Worm (Caenorhabditis elegans): ENCODE results near the gene C04E6.8.

The C04E6.8 gene

DNA sequence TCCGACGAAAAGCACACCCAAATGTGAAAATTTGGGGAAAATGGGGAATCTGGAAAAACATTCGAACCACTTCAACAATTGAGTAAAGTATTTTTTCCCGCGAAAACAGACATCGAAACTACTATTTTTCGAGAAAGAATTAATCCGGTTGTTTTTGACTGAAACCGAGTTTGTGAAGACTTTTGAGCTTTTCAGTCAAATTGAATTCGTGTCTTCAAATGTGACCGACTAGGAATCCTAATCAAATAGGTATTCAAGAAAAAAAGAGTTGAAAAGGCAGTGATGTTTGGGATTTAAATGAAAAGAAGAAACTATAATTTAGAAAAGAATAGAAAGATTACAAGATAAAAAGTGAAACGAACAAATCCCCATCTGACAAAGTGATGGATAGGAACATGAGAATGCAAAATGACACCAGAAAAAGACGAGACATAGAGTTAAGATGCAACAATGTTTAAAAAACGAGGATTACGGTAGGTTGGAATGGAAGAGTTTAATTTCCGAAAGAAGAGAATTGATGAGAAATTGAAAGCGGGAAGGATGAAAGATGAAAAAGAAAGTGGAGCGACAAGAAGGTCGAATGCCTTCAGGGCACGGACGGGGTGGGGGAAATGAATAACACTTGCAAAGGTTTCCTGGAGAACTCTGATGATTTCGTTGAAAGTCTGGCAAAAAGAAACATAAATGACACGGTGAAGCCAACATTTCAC, 21.0 kb downstream of the C04E6.8 start, which contains the start of gene F26F12.8:
Gene F26F12.8 (minus strand): TSS at position 51 of the 710 bp plus-strand sequence.
- TF ChIP-seq nhr-85 (tag) = peak; percentile 3
- peak; percentile 4 for TF ChIP-seq lin-14 (GFP tag; optimal IDR thresholded peaks at IDR 0.05)
- TF ChIP-seq C04F5.9 (tag; optimal IDR thresholded peaks at IDR 0.05) = no peak
- TF ChIP-seq egl-13 (tag; optimal IDR thresholded peaks at IDR 0.05) = no peak
- TF ChIP-seq blmp-1 (tag; optimal IDR thresholded peaks at IDR 0.05) = peak; percentile 59
- no peak for TF ChIP-seq rnt-1 (tag; optimal IDR thresholded peaks at IDR 0.05)

ce11 chrV:5852084-5852483, 31.6 kb downstream of the C04E6.8 start:
- TF ChIP-seq dsc-1 (tag; optimal IDR thresholded peaks at IDR 0.05) = peak; percentile 78
- TF ChIP-seq xbp-1 (tag; optimal IDR thresholded peaks at IDR 0.05) = no peak

DNA sequence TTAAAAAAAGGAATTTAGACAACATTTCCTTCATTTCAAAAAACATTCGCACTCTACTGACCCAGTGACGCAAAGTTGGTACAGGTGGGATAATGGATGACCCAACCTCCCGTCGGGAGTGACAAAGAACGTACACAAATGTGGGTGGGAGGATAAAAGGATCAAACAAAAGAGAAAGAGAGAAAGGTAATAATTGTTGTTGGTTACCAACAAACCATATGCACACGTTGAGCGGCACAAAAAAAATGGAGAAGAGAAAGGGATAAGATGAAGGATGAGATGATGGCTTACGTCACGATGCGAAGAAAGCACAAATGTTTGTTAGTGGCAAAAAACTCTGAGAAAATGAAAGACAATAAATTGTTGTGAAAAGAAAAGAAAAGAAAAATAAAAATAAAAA, 32.0 kb downstream of the C04E6.8 start:
- peak; percentile 35 for TF ChIP-seq unc-130 (tag; optimal IDR thresholded peaks at IDR 0.05)
- TF ChIP-seq ztf-11 (tag; optimal IDR thresholded peaks at IDR 0.05) = no peak
- peak in 1 of 2 experiments; percentile 2 for TF ChIP-seq efl-1 (optimal IDR thresholded peaks at IDR 0.05)
- TF ChIP-seq efl-1 (GFP tag; optimal IDR thresholded peaks at IDR 0.05 in 1 of 2) = no peak
- TF ChIP-seq nhr-237 (tag; optimal IDR thresholded peaks at IDR 0.05) = no peak
- peak; percentile 61 for TF ChIP-seq nhr-85 (tag)
- TF ChIP-seq nhr-47 (tag; optimal IDR thresholded peaks at IDR 0.05) = no peak
- TF ChIP-seq C34B4.2 (tag; optimal IDR thresholded peaks at IDR 0.05) = no peak
- no peak for TF ChIP-seq pqm-1 (tag; optimal IDR thresholded peaks at IDR 0.05)
- TF ChIP-seq tlp-1 (tag; optimal IDR thresholded peaks at IDR 0.05) = no peak
- no peak for TF ChIP-seq egl-27 (tag; optimal IDR thresholded peaks at IDR 0.05)
- TF ChIP-seq ceh-82 (tag; optimal IDR thresholded peaks at IDR 0.05) = no peak
- no peak for TF ChIP-seq fos-1 (tag; optimal IDR thresholded peaks at IDR 0.05)
- TF ChIP-seq blmp-1 (tag; optimal IDR thresholded peaks at IDR 0.05) = peak; percentile 48
- TF ChIP-seq mep-1 (tag; optimal IDR thresholded peaks at IDR 0.05) = no peak
- no peak for TF ChIP-seq mef-2 (tag; optimal IDR thresholded peaks at IDR 0.05)
- no peak for TF ChIP-seq xbp-1 (tag; optimal IDR thresholded peaks at IDR 0.05)
- no peak for TF ChIP-seq lir-3 (tag; optimal IDR thresholded peaks at IDR 0.05; ENCODE audit: poor library complexity)
- TF ChIP-seq ztf-4 (tag; optimal IDR thresholded peaks at IDR 0.05) = no peak
- TF ChIP-seq snu-23 (GFP tag; optimal IDR thresholded peaks at IDR 0.05) = peak; percentile 38
- peak; percentile 34; the same call in 1 of the 2 replicates for TF ChIP-seq nhr-19 (GFP tag; conservative IDR thresholded peaks at IDR 0.05)
- no peak for TF ChIP-seq fkh-8 (tag; optimal IDR thresholded peaks at IDR 0.05)
- peak; percentile 56 for TF ChIP-seq nhr-71 (tag; optimal IDR thresholded peaks at IDR 0.05)
- TF ChIP-seq nhr-11 (tag; optimal IDR thresholded peaks at IDR 0.05) = no peak
- TF ChIP-seq mab-9 (GFP tag; IDR thresholded peaks at IDR 0.05) = no peak
- peak; percentile 26 for TF ChIP-seq nhr-77 (tag; optimal IDR thresholded peaks at IDR 0.05)
- no peak for TF ChIP-seq unc-86 (tag; optimal IDR thresholded peaks at IDR 0.05)
- no peak for TF ChIP-seq dsc-1 (tag; optimal IDR thresholded peaks at IDR 0.05)
- TF ChIP-seq nhr-20 (tag; optimal IDR thresholded peaks at IDR 0.05) = peak; percentile 36
- no peak for TF ChIP-seq fkh-10 (GFP tag; optimal IDR thresholded peaks at IDR 0.05)
- no peak for TF ChIP-seq aly-2 (tag; optimal IDR thresholded peaks at IDR 0.05)
- no peak for TF ChIP-seq snpc-4 (tag; optimal IDR thresholded peaks at IDR 0.05)
- TF ChIP-seq nhr-76 (tag; optimal IDR thresholded peaks at IDR 0.05) = no peak
- no peak for TF ChIP-seq lin-39 (tag; optimal IDR thresholded peaks at IDR 0.05)
- TF ChIP-seq F16B12.6 (tag; optimal IDR thresholded peaks at IDR 0.05) = no peak
- TF ChIP-seq aha-1 (tag; optimal IDR thresholded peaks at IDR 0.05) = no peak
- no peak for TF ChIP-seq isw-1 (GFP tag; IDR thresholded peaks at IDR 0.05)
- TF ChIP-seq pax-3 (tag; optimal IDR thresholded peaks at IDR 0.05) = no peak
- no peak for TF ChIP-seq nhr-12 (tag; optimal IDR thresholded peaks at IDR 0.05)
- TF ChIP-seq rnt-1 (tag; optimal IDR thresholded peaks at IDR 0.05) = peak; percentile 41
- TF ChIP-seq C16A3.4 (tag; optimal IDR thresholded peaks at IDR 0.05) = peak; percentile 17
- no peak for TF ChIP-seq ets-5 (GFP tag; IDR thresholded peaks at IDR 0.05)
- no peak for TF ChIP-seq sptf-1 (tag; optimal IDR thresholded peaks at IDR 0.05)
- no peak for TF ChIP-seq ceh-63 (GFP tag; optimal IDR thresholded peaks at IDR 0.05)
- no peak for TF ChIP-seq ceh-88 (GFP tag; IDR thresholded peaks at IDR 0.05)
- TF ChIP-seq C04F5.9 (tag; optimal IDR thresholded peaks at IDR 0.05) = no peak
- no peak for TF ChIP-seq lin-35 (GFP tag; optimal IDR thresholded peaks at IDR 0.05)
